Worm (Caenorhabditis elegans) whole organism, L3 larva: ENCODE measurements around the gene nhr-143.

Experiments used
- R02D3.7 ChIP-seq: fragments of 150-350 bp; optimal IDR thresholded peaks from 2 replicates; lab custom pipeline; 2014; ENCODE audit warnings: missing biosample characterization, missing genetic modification characterization
- eor-1 ChIP-seq, 2 experiments: fragments of 150-350 bp; optimal IDR thresholded peaks; 2 replicates each; lab custom pipeline; 2014 to 2018; ENCODE audit warnings: missing biosample characterization in 2 of 2, missing genetic modification characterization in 2 of 2
- lin-15B ChIP-seq: fragments of 150-350 bp; optimal IDR thresholded peaks from 2 replicates; lab custom pipeline; 2014; ENCODE audit warnings: missing biosample characterization, missing genetic modification characterization
- lsy-12 ChIP-seq: sonication (generic microtip); optimal IDR thresholded peaks from 2 replicates; lab custom pipeline; 2016; ENCODE audit warnings: mild to moderate bottlenecking, missing genetic modification characterization, missing compliant biosample characterization
- mml-1 ChIP-seq: fragments of 150-350 bp; sonication (generic microtip); optimal IDR thresholded peaks from 3 replicates; lab custom pipeline; 2014; ENCODE audit warnings: missing biosample characterization, missing genetic modification characterization
- nhr-11 ChIP-seq: fragments of 150-350 bp; optimal IDR thresholded peaks from 2 replicates; lab custom pipeline; 2014; ENCODE audit warnings: missing biosample characterization, missing genetic modification characterization
- nhr-237 ChIP-seq: fragments of 150-350 bp; optimal IDR thresholded peaks from 2 replicates; lab custom pipeline; 2014; ENCODE audit warnings: missing biosample characterization, missing genetic modification characterization

ce11 chrV:8927715-8928114 is 47.0 kb downstream of the nhr-143 start:
- no peak for TF ChIP-seq mml-1
- TF ChIP-seq nhr-237 (tag; lab: Kevin White, UChicago): no peak
- TF ChIP-seq eor-1 (tag; optimal IDR thresholded peaks at IDR 0.05; lab: Kevin White, UChicago): no peak
- TF ChIP-seq nhr-11 (tag; lab: Kevin White, UChicago): no peak
- TF ChIP-seq R02D3.7 (tag; lab: Kevin White, UChicago): no peak
- TF ChIP-seq lsy-12 (tag; lab: Kevin White, UChicago): no peak
- TF ChIP-seq lin-15B (tag; lab: Kevin White, UChicago): no peak
